Fruit fly (Drosophila melanogaster) ovary, adult (tissue): ENCODE data around the gene CG16723.

ENCODE experiments used
- CG17801 ChIP-seq: fragments of 200-800 bp; optimal IDR thresholded peaks from 2 replicates; lab custom pipeline; 2019; ENCODE audit warnings: missing biosample characterization, mild to moderate bottlenecking, missing genetic modification characterization, moderate library complexity; ENCODE audit not compliant: partially characterized antibody

CG16723 gene

DNA sequence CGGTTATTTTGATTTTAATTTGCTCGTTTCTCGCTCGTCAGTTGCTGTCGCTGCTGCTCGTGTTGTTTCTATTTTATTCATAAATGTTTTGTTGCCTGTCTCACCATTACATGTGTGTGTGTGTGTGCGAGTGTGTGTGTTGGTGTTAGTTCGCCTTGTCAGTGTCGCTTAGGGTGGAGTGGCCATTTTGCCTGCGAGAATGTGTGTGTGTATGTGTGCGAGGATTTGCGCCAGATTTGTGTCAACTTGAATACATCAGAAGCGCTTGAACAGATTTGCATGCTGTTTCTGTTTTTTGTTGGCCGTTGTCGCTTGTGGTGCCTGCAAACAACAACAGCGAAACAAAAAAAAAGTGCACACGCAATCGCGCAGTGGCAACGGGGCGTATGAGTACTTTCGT lies 26.9 kb downstream of the CG16723 start:
- no peak for TF ChIP-seq CG17801 (GFP tag; lab: Kevin White, UChicago)

DNA sequence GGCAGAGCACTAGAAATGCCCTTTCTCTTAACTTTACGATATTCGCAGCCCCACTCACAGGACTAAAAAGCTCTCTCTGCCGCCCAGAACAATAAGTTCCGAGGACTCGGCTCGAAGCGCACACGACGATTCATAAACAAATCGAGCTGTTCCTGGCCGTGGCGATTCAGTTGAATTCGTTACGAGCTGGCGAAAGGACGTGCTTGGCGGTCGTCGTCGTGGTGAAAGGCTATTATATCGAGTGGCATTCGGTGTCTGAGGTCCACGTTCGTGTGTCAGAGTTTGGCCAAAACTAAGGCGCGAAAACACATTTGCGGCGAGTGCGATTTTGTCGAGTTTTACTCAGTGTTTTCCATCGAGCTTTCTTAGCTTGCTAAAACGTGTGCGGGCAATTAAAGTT lies 38.8 kb downstream of the CG16723 start, which contains the start of gene beat-IV:
TSS of gene beat-IV (plus strand) at position 169 of the 400 bp plus-strand sequence.
- no peak for TF ChIP-seq CG17801 (GFP tag; lab: Kevin White, UChicago)

DNA sequence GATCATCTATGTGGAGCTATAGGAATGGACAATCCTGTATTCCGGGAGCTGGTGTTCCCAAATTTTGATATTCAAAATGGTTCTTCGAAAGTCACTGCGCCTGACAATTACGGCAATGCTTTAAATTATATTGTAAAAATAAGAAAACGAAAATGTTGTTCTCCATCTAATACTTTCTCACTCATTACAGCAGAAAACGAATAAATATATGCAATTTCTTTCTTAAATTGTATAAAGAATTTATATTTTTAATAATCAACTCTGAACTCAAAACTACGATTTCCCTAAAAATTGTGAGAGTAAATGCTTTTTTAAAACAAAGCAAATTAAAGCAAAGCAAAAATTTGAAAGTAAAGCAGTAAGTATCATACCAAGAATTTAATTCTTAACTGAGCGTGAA lies 39.2 kb downstream of the CG16723 start, which contains the start of gene CG10164:
TSS of gene CG10164 (minus strand) at position 101 of the 400 bp plus-strand sequence.
- no peak for TF ChIP-seq CG17801 (GFP tag; lab: Kevin White, UChicago)
